Worm (Caenorhabditis elegans) whole organism, young adult: ENCODE results near the gene fbxa-82.

Experiments
- B0035.1 ChIP-seq: sonication (generic microtip); optimal IDR thresholded peaks from 2 replicates; lab custom pipeline; 2016; ENCODE audit warnings: missing genetic modification characterization, mild to moderate bottlenecking, missing compliant biosample characterization, missing genotype, missing genetic modification reagents
- B0336.3 ChIP-seq: fragments of 200-800 bp; sonication (Bioruptor generic); IDR thresholded peaks from 2 replicates; pipeline ENCODE4 v1.3.6; 2022; ENCODE audit warnings: missing genetic modification characterization, missing compliant biosample characterization
- F33H1.4 ChIP-seq: fragments of 200-800 bp; sonication (Bioruptor generic); IDR thresholded peaks from 2 replicates; pipeline ENCODE4 v1.3.6; 2022; ENCODE audit warnings: missing genetic modification reagents, missing genetic modification characterization, missing compliant biosample characterization
- F55B11.4 ChIP-seq: sonication (generic microtip); optimal IDR thresholded peaks from 2 replicates; lab custom pipeline; 2016; ENCODE audit warnings: missing compliant biosample characterization, missing genetic modification characterization, borderline replicate concordance; ENCODE audit not compliant: insufficient read depth
- F57A8.1 ChIP-seq: fragments of 200-800 bp; sonication (Bioruptor generic); optimal IDR thresholded peaks from 2 replicates; lab custom pipeline; 2018; ENCODE audit warnings: mild to moderate bottlenecking, missing genetic modification characterization, moderate library complexity, missing compliant biosample characterization
- F57C9.4 ChIP-seq: sonication (generic microtip); optimal IDR thresholded peaks from 2 replicates; lab custom pipeline; 2017; ENCODE audit warnings: mild to moderate bottlenecking, missing genetic modification characterization, missing compliant biosample characterization
- T26A5.8 ChIP-seq: sonication (generic microtip); optimal IDR thresholded peaks from 2 replicates; lab custom pipeline; 2016; ENCODE audit warnings: missing genetic modification characterization, missing compliant biosample characterization
- ama-1 ChIP-seq, 3 experiments: fragments of 150-350 bp in 1 of 3; sonication (generic microtip) in 2 of 3; optimal IDR thresholded peaks; 2 replicates each; lab custom pipeline; 2014 to 2018; ENCODE audit warnings: missing biosample characterization in 2 of 3, missing genetic modification characterization in 2 of 3, missing genetic modification reagents in 2 of 3
- dpl-1 ChIP-seq: fragments of 150-350 bp; optimal IDR thresholded peaks from 2 replicates; lab custom pipeline; 2014; ENCODE audit warnings: missing biosample characterization, missing genetic modification reagents, missing genetic modification characterization
- hlh-12 ChIP-seq: sonication (generic microtip); optimal IDR thresholded peaks from 2 replicates; lab custom pipeline; 2016; ENCODE audit warnings: missing genetic modification characterization, missing compliant biosample characterization
- madf-6 ChIP-seq: fragments of 200-800 bp; sonication (Bioruptor generic); IDR thresholded peaks from 2 replicates; pipeline ENCODE4 v1.3.6; 2022; ENCODE audit warnings: missing genetic modification reagents, missing genetic modification characterization, missing compliant biosample characterization

DNA sequence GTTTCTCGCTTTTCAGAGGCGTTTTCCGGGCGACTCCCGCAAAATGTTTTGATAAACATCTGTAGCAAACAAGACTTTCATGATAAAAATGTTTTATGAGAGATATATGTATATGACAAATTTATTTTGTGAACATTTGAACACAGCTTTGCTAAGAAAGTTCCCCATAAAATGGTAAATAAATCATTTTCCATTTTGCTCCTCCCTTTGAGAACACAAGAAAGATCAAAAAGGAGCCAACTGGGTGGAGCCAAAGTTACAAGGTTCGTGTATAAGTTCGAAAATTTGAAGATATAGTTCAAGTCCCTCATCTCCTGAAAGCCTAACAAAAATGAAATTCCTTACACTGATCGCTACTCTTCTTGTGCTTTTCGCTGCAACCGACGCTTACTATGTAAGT, 38.1 kb upstream of the fbxa-82 start, which contains the start of gene C01G10.17:
- TF ChIP-seq F57C9.4 = no peak
- no peak for TF ChIP-seq hlh-12 (tag; lab: Kevin White, UChicago)
- TF ChIP-seq dpl-1 (GFP tag; lab: Kevin White, UChicago) = no peak
- no peak for TF ChIP-seq ama-1 (optimal IDR thresholded peaks at IDR 0.05; lab: Kevin White, UChicago)
- TF ChIP-seq ama-1 (GFP tag; optimal IDR thresholded peaks at IDR 0.05; lab: Kevin White, UChicago) = no peak
- TF ChIP-seq madf-6 (GFP tag; lab: Robert Waterston, UW) = no peak
- no peak for TF ChIP-seq F33H1.4 (GFP tag; lab: Robert Waterston, UW)
- TF ChIP-seq B0035.1 = no peak
- TF ChIP-seq F55B11.4 (tag; lab: Kevin White, UChicago) = no peak
- TF ChIP-seq F57A8.1 = no peak
- TF ChIP-seq T26A5.8 (tag; lab: Kevin White, UChicago) = no peak
- TF ChIP-seq B0336.3 (GFP tag; lab: Robert Waterston, UW) = no peak
